Worm (Caenorhabditis elegans): Measurements from ENCODE around the gene C54G10.1.

ce11 chrV:14615671-14616070 lies 25.2 kb upstream of the C54G10.1 start:
- TF ChIP-seq fos-1 (tag; optimal IDR thresholded peaks at IDR 0.05) (no peak), lin-39 (tag; optimal IDR thresholded peaks at IDR 0.05) (no peak), ceh-16 (tag; optimal IDR thresholded peaks at IDR 0.05) (no peak)
